Fruit fly (Drosophila melanogaster) whole organism, embryonic: Measurements from ENCODE around the gene Phs.
A peak's percentile ranks its signal among the peaks of the same experiment; 100 is the strongest.

Source experiments
- BEAF-32 ChIP-seq: fragments of 200-800 bp; sonication (Bioruptor generic); optimal IDR thresholded peaks from 3 replicates; lab custom pipeline; 2017; ENCODE audit warnings: missing biosample characterization, missing genetic modification characterization, mild to moderate bottlenecking, moderate library complexity, missing genetic modification reagents
- CG1024 ChIP-seq: fragments of 200-800 bp; sonication (Bioruptor generic); IDR thresholded peaks from 2 replicates; pipeline ENCODE4 v1.3.6; 2022; ENCODE audit warnings: missing biosample characterization, missing genetic modification characterization
- CG10366 ChIP-seq: fragments of 200-800 bp; sonication (Bioruptor generic); IDR thresholded peaks from 2 replicates; pipeline ENCODE4 v1.3.6; 2022; ENCODE audit warnings: missing biosample characterization, missing genetic modification characterization
- CG12769 ChIP-seq: fragments of 200-800 bp; sonication (Bioruptor generic); optimal IDR thresholded peaks from 2 replicates; lab custom pipeline; 2019; ENCODE audit warnings: missing biosample characterization, mild to moderate bottlenecking, missing genetic modification characterization, moderate library complexity
- CG15073 ChIP-seq: fragments of 200-800 bp; sonication (Bioruptor generic); optimal IDR thresholded peaks from 2 replicates; lab custom pipeline; 2016; ENCODE audit warnings: missing biosample characterization, missing genetic modification characterization
- CG15479 ChIP-seq: fragments of 200-800 bp; sonication (Bioruptor generic); optimal IDR thresholded peaks from 3 replicates; lab custom pipeline; 2019; ENCODE audit warnings: missing biosample characterization, mild to moderate bottlenecking, missing genetic modification characterization, moderate library complexity
- CG15696 ChIP-seq: fragments of 200-800 bp; sonication (Bioruptor generic); optimal IDR thresholded peaks from 2 replicates; lab custom pipeline; 2019; ENCODE audit warnings: missing biosample characterization, mild to moderate bottlenecking, missing genetic modification characterization, moderate library complexity
- CG17186 ChIP-seq: fragments of 200-800 bp; sonication (Bioruptor generic); optimal IDR thresholded peaks from 3 replicates; lab custom pipeline; 2017; ENCODE audit warnings: missing biosample characterization, missing genetic modification reagents, missing genetic modification characterization
- CG2116 ChIP-seq: fragments of 200-800 bp; sonication (Bioruptor generic); optimal IDR thresholded peaks from 3 replicates; lab custom pipeline; 2018; ENCODE audit warnings: missing biosample characterization, mild to moderate bottlenecking, missing genetic modification characterization
- CG2129 ChIP-seq: fragments of 200-800 bp; sonication (Bioruptor generic); IDR thresholded peaks from 2 replicates; pipeline ENCODE4 v1.3.6; 2022; ENCODE audit warnings: missing biosample characterization, missing genetic modification characterization; ENCODE audit not compliant: partially characterized antibody
- CG34224 ChIP-seq: fragments of 200-800 bp; sonication (Bioruptor generic); IDR thresholded peaks from 3 replicates; pipeline ENCODE4 v1.3.6; 2022; ENCODE audit warnings: missing biosample characterization, missing genetic modification characterization; ENCODE audit not compliant: partially characterized antibody
- CG3726 ChIP-seq: fragments of 200-800 bp; sonication (Bioruptor generic); IDR thresholded peaks from 3 replicates; pipeline ENCODE4, ENCODE4 v1.3.6; 2022; ENCODE audit warnings: missing biosample characterization, missing genetic modification characterization
- CG8281 ChIP-seq: fragments of 200-800 bp; sonication (Bioruptor generic); optimal IDR thresholded peaks from 2 replicates; lab custom pipeline; 2018; ENCODE audit warnings: missing biosample characterization, mild to moderate bottlenecking, missing genetic modification characterization, moderate library complexity
- Dll ChIP-seq: fragments of 200-800 bp; sonication (Bioruptor generic); IDR thresholded peaks from 4 replicates; pipeline ENCODE4 v1.3.6; 2022; ENCODE audit warnings: missing biosample characterization, missing genetic modification characterization; ENCODE audit not compliant: partially characterized antibody
- Doc3 ChIP-seq: fragments of 200-800 bp; sonication (Bioruptor generic); IDR thresholded peaks from 3 replicates; pipeline ENCODE4 v1.3.6; 2022; ENCODE audit warnings: missing biosample characterization, missing genetic modification characterization; ENCODE audit not compliant: partially characterized antibody
- Dp ChIP-seq: fragments of 200-800 bp; sonication (Bioruptor generic); optimal IDR thresholded peaks from 2 replicates; lab custom pipeline; 2018; ENCODE audit warnings: missing biosample characterization, mild to moderate bottlenecking, missing genetic modification characterization, moderate library complexity
- Dref ChIP-seq: fragments of 200-800 bp; sonication (Bioruptor generic); IDR thresholded peaks from 2 replicates; pipeline ENCODE4 v1.3.6; 2022; ENCODE audit warnings: missing biosample characterization, missing genetic modification characterization
- E2f2 ChIP-seq: fragments of 200-800 bp; sonication (Bioruptor generic); IDR thresholded peaks from 2 replicates; pipeline ENCODE4 v1.3.6; 2022; ENCODE audit warnings: missing biosample characterization, missing genetic modification characterization
- Gsc ChIP-seq: fragments of 200-800 bp; sonication (Bioruptor generic); IDR thresholded peaks from 2 replicates; pipeline ENCODE4 v1.3.6; 2022; ENCODE audit warnings: missing biosample characterization, missing genetic modification characterization
- HmgD ChIP-seq: fragments of 200-800 bp; sonication (Bioruptor generic); optimal IDR thresholded peaks from 3 replicates; lab custom pipeline; 2016; ENCODE audit warnings: missing biosample characterization, missing genetic modification characterization
- MBD-R2 ChIP-seq: fragments of 200-800 bp; sonication (Bioruptor generic); IDR thresholded peaks from 2 replicates; pipeline ENCODE4 v1.3.6; 2022; ENCODE audit warnings: missing biosample characterization, missing genetic modification characterization
- MESR4 ChIP-seq: fragments of 200-800 bp; sonication (Bioruptor generic); optimal IDR thresholded peaks from 2 replicates; lab custom pipeline; 2018; ENCODE audit warnings: missing biosample characterization, mild to moderate bottlenecking, missing genetic modification characterization, moderate library complexity
- NC2β ChIP-seq: fragments of 200-800 bp; sonication (Bioruptor generic); optimal IDR thresholded peaks from 2 replicates; lab custom pipeline; 2016; ENCODE audit warnings: missing biosample characterization, missing genetic modification characterization
- Scr ChIP-seq: fragments of 200-800 bp; sonication (Bioruptor generic); IDR thresholded peaks from 2 replicates; pipeline ENCODE4 v1.3.6; 2022; ENCODE audit warnings: missing biosample characterization, missing genetic modification characterization; ENCODE audit not compliant: partially characterized antibody
- Tbp ChIP-seq: fragments of >200 bp; optimal IDR thresholded peaks from 2 replicates; lab custom pipeline; 2018; ENCODE audit warnings: missing biosample characterization, missing genetic modification characterization
- YL-1 ChIP-seq: fragments of 200-800 bp; sonication (Bioruptor generic); optimal IDR thresholded peaks from 3 replicates; lab custom pipeline; 2017; ENCODE audit warnings: missing biosample characterization, mild to moderate bottlenecking, missing genetic modification characterization
- crp ChIP-seq, 2 experiments: fragments of 200-800 bp; sonication (Bioruptor generic); optimal IDR thresholded peaks; 2 replicates in 1 of 2; 3 replicates in 1 of 2; lab custom pipeline; 2017; ENCODE audit warnings: missing biosample characterization in 2 of 2, missing genetic modification characterization in 2 of 2, mild to moderate bottlenecking in 1 of 2, moderate library complexity in 1 of 2
- fru ChIP-seq: fragments of >200 bp; optimal IDR thresholded peaks from 2 replicates; lab custom pipeline; 2017
- gt ChIP-seq: fragments of 200-800 bp; sonication (Bioruptor generic); IDR thresholded peaks from 2 replicates; pipeline ENCODE4 v1.3.6; 2022; ENCODE audit warnings: missing biosample characterization, missing genetic modification characterization
- lbe ChIP-seq: fragments of 200-800 bp; sonication (Bioruptor generic); optimal IDR thresholded peaks from 2 replicates; lab custom pipeline; 2016; ENCODE audit warnings: missing biosample characterization, mild to moderate bottlenecking, missing genetic modification characterization
- pzg ChIP-seq: fragments of 200-800 bp; sonication (Bioruptor generic); optimal IDR thresholded peaks from 3 replicates; lab custom pipeline; 2018; ENCODE audit warnings: missing biosample characterization, mild to moderate bottlenecking, missing genetic modification characterization, moderate library complexity
- sna ChIP-seq: fragments of 200-800 bp; sonication (Bioruptor generic); IDR thresholded peaks from 2 replicates; pipeline ENCODE4 v1.3.6; 2022; ENCODE audit warnings: missing biosample characterization, missing genetic modification characterization; ENCODE audit not compliant: partially characterized antibody
- stwl ChIP-seq: fragments of 200-800 bp; sonication (Bioruptor generic); optimal IDR thresholded peaks from 3 replicates; lab custom pipeline; 2018; ENCODE audit warnings: missing biosample characterization, mild to moderate bottlenecking, missing genetic modification characterization, moderate library complexity
- tll ChIP-seq, 2 experiments: fragments of 200-800 bp in 1 of 2; fragments of >200 bp in 1 of 2; sonication (Bioruptor generic) in 1 of 2; optimal IDR thresholded peaks; 2 replicates each; lab custom pipeline; 2017 to 2019; ENCODE audit warnings: missing biosample characterization in 2 of 2, missing genetic modification characterization in 2 of 2, mild to moderate bottlenecking in 1 of 2, moderate library complexity in 1 of 2
- trem ChIP-seq: fragments of 200-800 bp; optimal IDR thresholded peaks from 3 replicates; lab custom pipeline; 2019; ENCODE audit warnings: missing biosample characterization, mild to moderate bottlenecking, missing genetic modification characterization, moderate library complexity
- wek ChIP-seq: fragments of 200-800 bp; sonication (Bioruptor generic); optimal IDR thresholded peaks from 3 replicates; lab custom pipeline; 2018; ENCODE audit warnings: missing biosample characterization, mild to moderate bottlenecking, missing genetic modification characterization, moderate library complexity
- zen2 ChIP-seq: fragments of 200-800 bp; sonication (Bioruptor generic); IDR thresholded peaks from 3 replicates; pipeline ENCODE4 v1.3.6; 2022; ENCODE audit warnings: missing biosample characterization, missing genetic modification characterization; ENCODE audit not compliant: partially characterized antibody

Gene Phs

dm6 chr3L:15570571-15570970, 49.1 kb upstream of the Phs start:
- no peak for TF ChIP-seq CG2129 (GFP tag; lab: Robert Waterston, UW)
- TF ChIP-seq Doc3 (GFP tag; lab: Robert Waterston, UW), result no peak
- TF ChIP-seq gt (GFP tag; lab: Robert Waterston, UW), result no peak
- no peak for TF ChIP-seq CG15073 (GFP tag; lab: Kevin White, UChicago)
- no peak for TF ChIP-seq CG8281
- no peak for TF ChIP-seq CG12769
- no peak for TF ChIP-seq Dref (GFP tag; lab: Robert Waterston, UW)
- no peak for TF ChIP-seq Gsc
- TF ChIP-seq Dll (GFP tag; lab: Robert Waterston, UW), result no peak
- no peak for TF ChIP-seq CG15696 (tag; lab: Kevin White, UChicago)
- no peak for TF ChIP-seq tll (GFP tag; optimal IDR thresholded peaks at IDR 0.05; lab: Kevin White, UChicago)
- no peak for TF ChIP-seq CG1024 (GFP tag; lab: Robert Waterston, UW)
- no peak for TF ChIP-seq CG10366 (GFP tag; lab: Robert Waterston, UW)
- TF ChIP-seq lbe, result no peak

dm6 chr3L:15576357-15576756, 43.3 kb upstream of the Phs start, which contains the start of gene Ufsp2:
Gene Ufsp2 (plus strand): TSS chr3L:15576570.
- TF ChIP-seq stwl (tag; lab: Kevin White, UChicago) (peak; percentile 24), trem (tag; lab: Kevin White, UChicago) (peak; percentile 22), fru (lab: Kevin White, UChicago) (no peak), sna (GFP tag; lab: Robert Waterston, UW) (0 out of 2 replicates have a peak, but pooled peaks have one; percentile 23), Doc3 (GFP tag; lab: Robert Waterston, UW) (peak; percentile 28; the same call in 1 of the 3 replicates), NC2β (GFP tag; lab: Kevin White, UChicago) (no peak), YL-1 (GFP tag; lab: Kevin White, UChicago) (peak; percentile 31), CG17186 (GFP tag; lab: Kevin White, UChicago) (no peak), Scr (GFP tag; lab: Robert Waterston, UW) (peak; percentile 41; the same call in 1 of the 2 replicates), BEAF-32 (GFP tag; lab: Kevin White, UChicago) (peak; percentile 15), E2f2 (GFP tag; lab: Robert Waterston, UW) (peak; percentile 58; the same call in 1 of the 2 replicates), CG34224 (GFP tag; lab: Robert Waterston, UW) (peak; percentile 61; the same call in 2 of the 3 replicates), crp (GFP tag; optimal IDR thresholded peaks at IDR 0.05; lab: Kevin White, UChicago) (peak in 1 of 2 experiments; percentile 69), wek (GFP tag; lab: Kevin White, UChicago) (no peak), HmgD (no peak), MBD-R2 (GFP tag; lab: Robert Waterston, UW) (peak; percentile 37; the same call in 1 of the 2 replicates), Dll (GFP tag; lab: Robert Waterston, UW) (peak; percentile 46; the same call in 2 of the 4 replicates), zen2 (0 out of 3 replicates have a peak, but pooled peaks have one; percentile 48), CG3726 (no peak), pzg (GFP tag; lab: Kevin White, UChicago) (peak; percentile 11), Dp (GFP tag; lab: Kevin White, UChicago) (peak; percentile 52), CG15479 (GFP tag; lab: Kevin White, UChicago) (no peak), Gsc (no peak), Tbp (GFP tag; lab: Kevin White, UChicago) (no peak), MESR4 (GFP tag; lab: Kevin White, UChicago) (peak; percentile 55), Dref (GFP tag; lab: Robert Waterston, UW) (peak; percentile 55), CG2116 (peak; percentile 26)
